Worm (Caenorhabditis elegans) whole organism, L1 larva: ENCODE data around the gene F36H5.12.

Experiments
- C16A3.4 ChIP-seq: fragments of 150-350 bp; optimal IDR thresholded peaks from 2 replicates; lab custom pipeline; 2014; ENCODE audit warnings: missing biosample characterization, missing genetic modification characterization
- aha-1 ChIP-seq: fragments of 150-350 bp; optimal IDR thresholded peaks from 2 replicates; lab custom pipeline; 2014; ENCODE audit warnings: missing biosample characterization, missing genetic modification characterization
- ceh-8 ChIP-seq: fragments of 200-800 bp; sonication (Bioruptor generic); optimal IDR thresholded peaks from 2 replicates; lab custom pipeline; 2018; ENCODE audit warnings: mild to moderate bottlenecking, missing genetic modification characterization, moderate library complexity, missing compliant biosample characterization
- ceh-82 ChIP-seq, 3 experiments: fragments of 150-350 bp in 1 of 3; sonication (generic microtip) in 2 of 3; optimal IDR thresholded peaks; 2 replicates each; lab custom pipeline; 2014 to 2017; ENCODE audit warnings: missing biosample characterization in 3 of 3, missing genetic modification characterization in 3 of 3
- dpl-1 ChIP-seq, 3 experiments: fragments of 150-350 bp in 2 of 3; sonication (generic microtip) in 1 of 3; optimal IDR thresholded peaks; 2 replicates each; lab custom pipeline; 2014 to 2017; ENCODE audit warnings: missing biosample characterization in 3 of 3, missing genetic modification characterization in 3 of 3, missing genetic modification reagents in 3 of 3
- dsc-1 ChIP-seq: sonication (generic microtip); optimal IDR thresholded peaks from 2 replicates; lab custom pipeline; 2016; ENCODE audit warnings: mild to moderate bottlenecking, missing genetic modification characterization, missing compliant biosample characterization
- efl-3 ChIP-seq: fragments of 200-800 bp; sonication (Bioruptor generic); optimal IDR thresholded peaks from 2 replicates; lab custom pipeline; 2018; ENCODE audit warnings: mild to moderate bottlenecking, missing genetic modification characterization, missing compliant biosample characterization
- egl-13 ChIP-seq: sonication (generic microtip); optimal IDR thresholded peaks from 2 replicates; lab custom pipeline; 2016; ENCODE audit warnings: missing genotype, missing genetic modification reagents, missing genetic modification characterization, missing compliant biosample characterization
- egl-27 ChIP-seq, 2 experiments: fragments of 150-350 bp in 1 of 2; sonication (generic microtip); optimal IDR thresholded peaks; 3 replicates each; lab custom pipeline; 2017 to 2018; ENCODE audit warnings: missing biosample characterization in 2 of 2, missing genetic modification characterization in 2 of 2, missing genetic modification reagents in 2 of 2
- ets-5 ChIP-seq: fragments of 200-800 bp; sonication (Bioruptor generic); IDR thresholded peaks from 2 replicates; pipeline ENCODE4 v1.3.6; 2022; ENCODE audit warnings: missing genetic modification characterization, missing compliant biosample characterization
- grh-1 ChIP-seq: fragments of 200-800 bp; sonication (Bioruptor generic); IDR thresholded peaks from 2 replicates; pipeline ENCODE4 v1.3.6; 2022; ENCODE audit warnings: missing genetic modification reagents, missing genetic modification characterization, missing compliant biosample characterization
- hlh-17 ChIP-seq: fragments of 200-800 bp; sonication (Bioruptor generic); optimal IDR thresholded peaks from 2 replicates; lab custom pipeline; 2018; ENCODE audit warnings: missing genetic modification characterization, mild to moderate bottlenecking, missing compliant biosample characterization, moderate library complexity, borderline replicate concordance
- hpl-2 ChIP-seq: fragments of 150-350 bp; optimal IDR thresholded peaks from 2 replicates; lab custom pipeline; 2014; ENCODE audit warnings: missing biosample characterization, missing genetic modification reagents, missing genetic modification characterization
- isw-1 ChIP-seq: fragments of 200-800 bp; sonication (Bioruptor generic); IDR thresholded peaks from 2 replicates; pipeline ENCODE4 v1.3.6; 2022; ENCODE audit warnings: missing genetic modification characterization, missing compliant biosample characterization
- lin-39 ChIP-seq: fragments of 150-350 bp; optimal IDR thresholded peaks from 2 replicates; lab custom pipeline; 2014; ENCODE audit warnings: missing biosample characterization, missing genetic modification reagents, missing genetic modification characterization
- lsy-2 ChIP-seq, 2 experiments: fragments of 150-350 bp; optimal IDR thresholded peaks; 2 replicates each; lab custom pipeline; 2014; ENCODE audit warnings: missing biosample characterization in 2 of 2, missing genetic modification characterization in 2 of 2
- nhr-11 ChIP-seq: fragments of 150-350 bp; optimal IDR thresholded peaks from 2 replicates; lab custom pipeline; 2014; ENCODE audit warnings: missing biosample characterization, missing genetic modification characterization
- nhr-19 ChIP-seq: fragments of 200-800 bp; sonication (Bioruptor generic); conservative IDR thresholded peaks from 2 replicates; pipeline ENCODE4 v1.3.6; 2022; ENCODE audit warnings: missing genetic modification characterization, missing compliant biosample characterization
- nhr-76 ChIP-seq: sonication (generic microtip); optimal IDR thresholded peaks from 2 replicates; lab custom pipeline; 2017; ENCODE audit warnings: missing biosample characterization, missing genetic modification characterization
- nhr-77 ChIP-seq: fragments of 150-350 bp; optimal IDR thresholded peaks from 2 replicates; lab custom pipeline; 2014; ENCODE audit warnings: missing biosample characterization, missing genetic modification characterization
- nhr-84 ChIP-seq: sonication (generic microtip); optimal IDR thresholded peaks from 2 replicates; lab custom pipeline; 2017; ENCODE audit warnings: missing biosample characterization, missing genetic modification characterization
- nhr-90 ChIP-seq: sonication (generic microtip); optimal IDR thresholded peaks from 2 replicates; lab custom pipeline; 2016; ENCODE audit warnings: mild to moderate bottlenecking, missing genetic modification characterization, missing compliant biosample characterization; ENCODE audit not compliant: poor library complexity
- rnt-1 ChIP-seq: sonication (generic microtip); optimal IDR thresholded peaks from 2 replicates; lab custom pipeline; 2016; ENCODE audit warnings: mild to moderate bottlenecking, missing genetic modification characterization, moderate library complexity, missing compliant biosample characterization
- snpc-4 ChIP-seq: fragments of 150-350 bp; optimal IDR thresholded peaks from 2 replicates; lab custom pipeline; 2014; ENCODE audit warnings: missing biosample characterization, missing genetic modification characterization
- snu-23 ChIP-seq: sonication (generic microtip); optimal IDR thresholded peaks from 2 replicates; lab custom pipeline; 2016; ENCODE audit warnings: missing genetic modification characterization, missing compliant biosample characterization
- sox-4 ChIP-seq: sonication (generic microtip); optimal IDR thresholded peaks from 2 replicates; lab custom pipeline; 2016; ENCODE audit warnings: missing genetic modification characterization, missing compliant biosample characterization
- sup-37 ChIP-seq: fragments of 200-800 bp; sonication (Bioruptor generic); optimal IDR thresholded peaks from 2 replicates; lab custom pipeline; 2018; ENCODE audit warnings: mild to moderate bottlenecking, missing genetic modification characterization, missing compliant biosample characterization
- swsn-7 ChIP-seq: sonication (generic microtip); optimal IDR thresholded peaks from 2 replicates; lab custom pipeline; 2016; ENCODE audit warnings: missing genetic modification characterization, missing compliant biosample characterization
- tbx-2 ChIP-seq: sonication (generic microtip); optimal IDR thresholded peaks from 2 replicates; lab custom pipeline; 2016; ENCODE audit warnings: missing genetic modification characterization, missing compliant biosample characterization
- tlp-1 ChIP-seq: fragments of 150-350 bp; optimal IDR thresholded peaks from 2 replicates; lab custom pipeline; 2014; ENCODE audit warnings: missing biosample characterization, missing genetic modification characterization
- unc-86 ChIP-seq: sonication (generic microtip); optimal IDR thresholded peaks from 2 replicates; lab custom pipeline; 2016; ENCODE audit warnings: missing genetic modification characterization, missing compliant biosample characterization
- vab-15 ChIP-seq: sonication (generic microtip); optimal IDR thresholded peaks from 2 replicates; lab custom pipeline; 2017; ENCODE audit warnings: missing genotype, mild to moderate bottlenecking, missing genetic modification characterization, missing compliant biosample characterization
- xbp-1 ChIP-seq: sonication (generic microtip); optimal IDR thresholded peaks from 2 replicates; lab custom pipeline; 2016; ENCODE audit warnings: missing genetic modification characterization, missing compliant biosample characterization
- ztf-11 ChIP-seq, 2 experiments: sonication (generic microtip); optimal IDR thresholded peaks; 2 replicates each; lab custom pipeline; 2016 to 2017; ENCODE audit warnings: missing genetic modification characterization in 2 of 2, missing biosample characterization in 1 of 2, missing compliant biosample characterization in 1 of 2
- ztf-4 ChIP-seq: fragments of 150-350 bp; optimal IDR thresholded peaks from 2 replicates; lab custom pipeline; 2014; ENCODE audit warnings: missing biosample characterization, missing genetic modification characterization

Gene F36H5.12

ce11 chrII:1742535-1742934 lies at the start of gene F36H5.12:
F36H5.12 (plus strand) TSS chrII:1742835.
- no peak for TF ChIP-seq efl-3 (GFP tag; lab: Kevin White, UChicago)
- TF ChIP-seq unc-86 = no peak
- TF ChIP-seq ceh-82 (tag; optimal IDR thresholded peaks at IDR 0.05; lab: Kevin White, UChicago) = no peak
- TF ChIP-seq tbx-2 (tag; lab: Kevin White, UChicago) = no peak
- no peak for TF ChIP-seq sup-37 (GFP tag; lab: Kevin White, UChicago)
- TF ChIP-seq ets-5 (GFP tag; lab: Robert Waterston, UW) = no peak
- TF ChIP-seq ztf-11 (tag; optimal IDR thresholded peaks at IDR 0.05; lab: Kevin White, UChicago) = no peak

DNA sequence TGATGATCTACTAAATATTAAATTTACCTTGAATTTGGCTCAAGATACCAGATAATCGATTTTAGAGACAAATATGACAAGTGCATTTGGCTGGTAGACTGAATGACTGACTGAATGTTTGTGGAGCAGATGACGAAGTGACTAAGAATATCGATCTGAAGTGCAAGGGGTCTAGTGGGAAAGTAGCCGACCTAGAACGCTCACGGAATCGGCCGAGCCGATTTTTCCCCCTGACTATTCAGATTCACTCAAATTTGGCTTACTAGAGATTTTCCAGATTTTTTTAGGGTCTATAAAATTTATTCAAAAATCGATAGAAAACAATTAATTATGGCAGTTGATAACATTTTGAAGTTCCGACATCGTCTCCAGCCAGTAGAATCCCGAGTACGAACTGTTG lies 48.1 kb upstream of the F36H5.12 start, which contains the start of gene fbxc-26:
Gene fbxc-26 (minus strand): TSS at position 101 of the 400 bp plus-strand sequence.
- no peak for TF ChIP-seq sox-4 (tag; lab: Kevin White, UChicago)
- TF ChIP-seq nhr-19 (GFP tag; lab: Robert Waterston, UW) = no peak
- no peak for TF ChIP-seq grh-1 (GFP tag; lab: Robert Waterston, UW)
- TF ChIP-seq nhr-11 (tag; lab: Kevin White, UChicago) = no peak
- no peak for TF ChIP-seq hpl-2
- TF ChIP-seq dpl-1 (GFP tag; optimal IDR thresholded peaks at IDR 0.05; lab: Kevin White, UChicago) = no peak

DNA sequence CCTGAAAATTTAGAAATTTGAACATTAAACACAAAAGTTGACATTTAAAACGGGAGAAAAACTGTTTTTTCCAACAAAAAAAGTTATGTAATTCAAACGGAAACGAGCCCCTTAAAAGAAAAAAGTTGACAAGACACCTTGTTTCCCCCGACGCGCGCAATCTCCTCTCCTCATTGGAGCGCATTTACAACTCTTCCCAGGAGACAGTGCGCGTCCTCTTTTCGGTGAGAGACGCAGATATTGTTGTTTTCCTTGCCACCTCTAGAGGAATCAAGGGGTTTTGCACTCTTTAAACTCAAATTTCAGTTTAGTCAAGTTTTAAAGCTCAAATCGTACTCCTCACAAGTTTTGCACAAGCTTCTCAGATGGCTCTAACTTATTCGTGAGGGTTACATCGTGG lies 46.8 kb upstream of the F36H5.12 start, which contains the start of gene F58E1.13:
Gene F58E1.13 (minus strand): TSS at position 12 of the 400 bp plus-strand sequence.
- TF ChIP-seq sox-4 (tag; lab: Kevin White, UChicago) (no peak), snpc-4 (tag; lab: Kevin White, UChicago) (no peak), sup-37 (GFP tag; lab: Kevin White, UChicago) (no peak), swsn-7 (tag; lab: Kevin White, UChicago) (no peak), vab-15 (no peak), lsy-2 (tag; optimal IDR thresholded peaks at IDR 0.05; lab: Kevin White, UChicago) (no peak), aha-1 (tag; lab: Kevin White, UChicago) (no peak), egl-13 (tag; lab: Kevin White, UChicago) (no peak), xbp-1 (tag; lab: Kevin White, UChicago) (no peak)

ce11 chrII:1703363-1703762 lies 39.3 kb upstream of the F36H5.12 start, which contains the start of gene fbxb-47:
fbxb-47 (minus strand) TSS chrII:1703463.
- TF ChIP-seq hpl-2 (no peak), nhr-84 (no peak), aha-1 (tag; lab: Kevin White, UChicago) (no peak), nhr-90 (no peak), tlp-1 (tag; lab: Kevin White, UChicago) (no peak), dsc-1 (no peak), nhr-77 (tag; lab: Kevin White, UChicago) (no peak)

DNA sequence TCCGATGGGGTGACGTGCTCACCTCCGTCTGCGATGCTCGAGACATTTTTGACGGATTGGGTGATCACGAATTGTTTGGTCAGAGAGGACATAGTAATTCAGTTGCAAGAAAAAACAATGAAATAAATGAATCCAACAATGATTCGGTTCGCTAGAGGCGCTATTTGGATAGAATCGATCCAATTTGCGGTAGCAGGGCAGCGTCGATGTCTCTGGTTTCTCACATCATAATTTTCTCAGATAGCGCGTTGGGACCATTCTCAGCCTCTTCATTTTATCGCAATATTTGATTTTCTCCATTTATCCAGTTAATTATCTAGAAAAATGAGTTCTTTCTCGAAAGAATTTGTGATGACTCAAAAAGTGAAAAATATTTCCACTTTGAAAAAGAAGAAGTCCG lies 36.2 kb upstream of the F36H5.12 start, which contains the start of gene sdz-18:
Gene sdz-18 (minus strand): TSS at position 101 of the 400 bp plus-strand sequence.
- TF ChIP-seq nhr-84 = no peak

DNA sequence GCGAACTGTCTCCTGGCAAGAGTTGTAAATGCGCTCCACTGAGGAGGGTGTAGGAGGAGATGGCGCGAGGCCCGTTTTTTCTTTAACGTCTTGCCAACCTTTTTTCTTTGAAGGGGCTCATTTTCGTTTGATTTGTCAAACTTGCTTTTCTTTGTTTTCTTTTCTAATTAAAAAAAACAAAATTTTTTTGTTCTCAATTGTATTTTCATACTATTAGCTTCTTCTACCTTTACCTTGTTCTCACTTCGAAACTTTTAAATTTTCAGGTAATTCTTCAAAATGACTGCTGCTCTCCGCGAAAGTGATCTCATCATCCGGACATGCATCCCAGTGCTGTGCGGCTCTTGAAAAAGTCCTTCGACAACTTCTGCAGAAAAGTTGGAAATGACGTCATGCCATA lies 32.7 kb upstream of the F36H5.12 start, which contains the start of gene fbxa-184:
Gene fbxa-184 (plus strand): TSS at position 301 of the 400 bp plus-strand sequence.
- TF ChIP-seq lsy-2 (tag; optimal IDR thresholded peaks at IDR 0.05; lab: Kevin White, UChicago) (no peak), sox-4 (tag; lab: Kevin White, UChicago) (no peak), snu-23 (no peak), ztf-4 (tag; lab: Kevin White, UChicago) (no peak), rnt-1 (tag; lab: Kevin White, UChicago) (no peak), hlh-17 (GFP tag; lab: Kevin White, UChicago) (no peak), egl-27 (tag; optimal IDR thresholded peaks at IDR 0.05; lab: Kevin White, UChicago) (no peak), snpc-4 (tag; lab: Kevin White, UChicago) (no peak), ceh-8 (GFP tag; lab: Kevin White, UChicago) (no peak), egl-13 (tag; lab: Kevin White, UChicago) (no peak), nhr-77 (tag; lab: Kevin White, UChicago) (no peak), C16A3.4 (tag; lab: Kevin White, UChicago) (no peak), lin-39 (tag; lab: Kevin White, UChicago) (no peak), grh-1 (GFP tag; lab: Robert Waterston, UW) (no peak), isw-1 (GFP tag; lab: Robert Waterston, UW) (no peak), ceh-82 (tag; optimal IDR thresholded peaks at IDR 0.05; lab: Kevin White, UChicago) (no peak), nhr-76 (tag; lab: Kevin White, UChicago) (no peak)
